Worm (Caenorhabditis elegans) whole organism, L4 larva: ENCODE results near the gene mrpl-32.
A peak's percentile ranks its signal among the peaks of the same experiment; 100 is the strongest.

Experiments
- F49E8.2 ChIP-seq: sonication (generic microtip); optimal IDR thresholded peaks from 2 replicates; lab custom pipeline; 2016; ENCODE audit warnings: missing compliant biosample characterization, mild to moderate bottlenecking, missing genetic modification characterization, borderline replicate concordance
- T20F7.1 ChIP-seq: fragments of 200-800 bp; sonication (Bioruptor generic); optimal IDR thresholded peaks from 2 replicates; lab custom pipeline; 2018; ENCODE audit warnings: mild to moderate bottlenecking, missing genetic modification characterization, missing compliant biosample characterization
- Y105C5A.15 ChIP-seq: fragments of 200-800 bp; sonication (Bioruptor generic); IDR thresholded peaks from 2 replicates; pipeline ENCODE4 v1.3.6; 2022; ENCODE audit warnings: missing genetic modification characterization, missing compliant biosample characterization
- ZK337.2 ChIP-seq: fragments of 200-800 bp; sonication (Bioruptor generic); IDR thresholded peaks from 2 replicates; pipeline ENCODE4 v1.3.6; 2022; ENCODE audit warnings: missing genetic modification reagents, missing genetic modification characterization, missing compliant biosample characterization
- ZK546.5 ChIP-seq, 2 experiments: sonication (generic microtip); optimal IDR thresholded peaks; 2 replicates each; lab custom pipeline; 2017; ENCODE audit warnings: missing biosample characterization in 2 of 2, missing genetic modification characterization in 2 of 2
- aha-1 ChIP-seq: fragments of 150-350 bp; peaks from one replicate; lab custom pipeline; 2014; ENCODE audit warnings: missing biosample characterization, missing genetic modification characterization
- arid-1 ChIP-seq: fragments of 200-800 bp; sonication (Bioruptor generic); conservative IDR thresholded peaks from 2 replicates; pipeline ENCODE4 v1.3.6; 2022; ENCODE audit warnings: missing genetic modification reagents, missing genetic modification characterization, missing compliant biosample characterization
- attf-4 ChIP-seq: sonication (generic microtip); optimal IDR thresholded peaks from 3 replicates; lab custom pipeline; 2017; ENCODE audit warnings: missing biosample characterization, missing genetic modification characterization
- ceh-20 ChIP-seq: fragments of 200-800 bp; sonication (Bioruptor generic); IDR thresholded peaks from 2 replicates; pipeline ENCODE4 v1.3.6; 2022; ENCODE audit warnings: missing genetic modification reagents, missing genetic modification characterization, missing compliant biosample characterization
- daf-12 ChIP-seq: fragments of 150-350 bp; optimal IDR thresholded peaks from 2 replicates; lab custom pipeline; 2014; ENCODE audit warnings: missing biosample characterization, missing genetic modification reagents, missing genetic modification characterization
- daf-16 ChIP-seq, 3 experiments: sonication (generic microtip); optimal IDR thresholded peaks; 2 replicates each; lab custom pipeline; 2016 to 2017; ENCODE audit warnings: missing genetic modification characterization in 3 of 3, missing genetic modification reagents in 3 of 3, mild to moderate bottlenecking in 2 of 3, missing compliant biosample characterization in 2 of 3, missing biosample characterization in 1 of 3, moderate library complexity in 1 of 3
- daf-19 ChIP-seq: fragments of 200-800 bp; sonication (Bioruptor generic); conservative IDR thresholded peaks from 2 replicates; pipeline ENCODE4 v1.3.6; 2022; ENCODE audit warnings: missing genetic modification characterization, missing compliant biosample characterization
- dmd-6 ChIP-seq: fragments of 200-800 bp; sonication (Bioruptor generic); IDR thresholded peaks from 2 replicates; pipeline ENCODE4 v1.3.6; 2022; ENCODE audit warnings: missing genetic modification reagents, missing genetic modification characterization, missing compliant biosample characterization
- dmd-8 ChIP-seq: fragments of 200-800 bp; sonication (Bioruptor generic); IDR thresholded peaks from 2 replicates; pipeline ENCODE4 v1.3.6; 2022; ENCODE audit warnings: missing genetic modification characterization, missing compliant biosample characterization
- duxl-1 ChIP-seq: sonication (generic microtip); optimal IDR thresholded peaks from 2 replicates; lab custom pipeline; 2016; ENCODE audit warnings: mild to moderate bottlenecking, missing genetic modification characterization, moderate library complexity, missing compliant biosample characterization; ENCODE audit not compliant: poor library complexity
- egl-27 ChIP-seq: sonication (generic microtip); optimal IDR thresholded peaks from 3 replicates; lab custom pipeline; 2017; ENCODE audit warnings: missing biosample characterization, missing genetic modification reagents, missing genetic modification characterization
- egl-43 ChIP-seq: fragments of 200-800 bp; sonication (Bioruptor generic); IDR thresholded peaks from 2 replicates; pipeline ENCODE4 v1.3.6; 2022; ENCODE audit warnings: missing genetic modification reagents, missing genetic modification characterization, missing compliant biosample characterization
- gei-8 ChIP-seq: fragments of 200-800 bp; sonication (Bioruptor generic); optimal IDR thresholded peaks from 2 replicates; lab custom pipeline; 2018; ENCODE audit warnings: mild to moderate bottlenecking, missing genetic modification characterization, missing compliant biosample characterization
- hif-1 ChIP-seq, 2 experiments: sonication (generic microtip); optimal IDR thresholded peaks; 2 replicates each; lab custom pipeline; 2016 to 2017; ENCODE audit warnings: missing compliant biosample characterization in 2 of 2, missing genetic modification characterization in 2 of 2, missing genetic modification reagents in 2 of 2, missing genotype in 2 of 2, mild to moderate bottlenecking in 1 of 2
- hlh-11 ChIP-seq: fragments of 200-800 bp; sonication (Bioruptor generic); optimal IDR thresholded peaks from 2 replicates; lab custom pipeline; 2018; ENCODE audit warnings: mild to moderate bottlenecking, missing genetic modification characterization, missing compliant biosample characterization
- hlh-30 ChIP-seq: sonication (generic microtip); optimal IDR thresholded peaks from 2 replicates; lab custom pipeline; 2017; ENCODE audit warnings: antibody characterized with exemption, mild to moderate bottlenecking, missing genetic modification characterization, missing compliant biosample characterization; ENCODE audit not compliant: insufficient read depth
- jun-1 ChIP-seq: fragments of 150-350 bp; optimal IDR thresholded peaks from 2 replicates; lab custom pipeline; 2014; ENCODE audit warnings: missing biosample characterization, missing genetic modification reagents, missing genetic modification characterization
- lin-1 ChIP-seq: fragments of 200-800 bp; sonication (Bioruptor generic); IDR thresholded peaks from 2 replicates; pipeline ENCODE4 v1.3.6; 2022; ENCODE audit warnings: missing genetic modification reagents, missing genetic modification characterization, missing compliant biosample characterization
- lin-38 ChIP-seq: fragments of 200-800 bp; sonication (Bioruptor generic); IDR thresholded peaks from 2 replicates; pipeline ENCODE4 v1.3.6; 2022; ENCODE audit warnings: missing genetic modification reagents, missing genetic modification characterization, missing compliant biosample characterization
- madf-9 ChIP-seq: fragments of 200-800 bp; sonication (Bioruptor generic); conservative IDR thresholded peaks from 2 replicates; pipeline ENCODE4 v1.3.6; 2022; ENCODE audit warnings: missing genetic modification reagents, missing genetic modification characterization, missing compliant biosample characterization
- mdl-1 ChIP-seq, 2 experiments: fragments of 150-350 bp in 1 of 2; sonication (generic microtip) in 1 of 2; optimal IDR thresholded peaks; 2 replicates each; lab custom pipeline; 2014 to 2017; ENCODE audit warnings: missing biosample characterization in 2 of 2, missing genetic modification characterization in 2 of 2
- mep-1 ChIP-seq: fragments of 150-350 bp; sonication (generic microtip); optimal IDR thresholded peaks from 3 replicates; lab custom pipeline; 2014; ENCODE audit warnings: missing biosample characterization, missing genetic modification characterization
- nhr-11 ChIP-seq: fragments of 150-350 bp; optimal IDR thresholded peaks from 2 replicates; lab custom pipeline; 2014; ENCODE audit warnings: missing biosample characterization, missing genetic modification characterization
- nhr-111 ChIP-seq: fragments of 200-800 bp; sonication (Bioruptor generic); optimal IDR thresholded peaks from 2 replicates; lab custom pipeline; 2018; ENCODE audit warnings: mild to moderate bottlenecking, missing genetic modification characterization, missing compliant biosample characterization
- nhr-237 ChIP-seq: sonication (generic microtip); optimal IDR thresholded peaks from 2 replicates; lab custom pipeline; 2017; ENCODE audit warnings: missing biosample characterization, missing genetic modification characterization
- nhr-41 ChIP-seq: fragments of 200-800 bp; sonication (Bioruptor generic); IDR thresholded peaks from 2 replicates; pipeline ENCODE4 v1.3.6; 2022; ENCODE audit warnings: missing genetic modification reagents, missing genetic modification characterization, missing compliant biosample characterization
- nhr-42 ChIP-seq: fragments of 200-800 bp; sonication (Bioruptor generic); IDR thresholded peaks from 2 replicates; pipeline ENCODE4 v1.3.6; 2022; ENCODE audit warnings: missing genetic modification characterization, missing compliant biosample characterization
- nhr-48 ChIP-seq: sonication (generic microtip); optimal IDR thresholded peaks from 2 replicates; lab custom pipeline; 2016; ENCODE audit warnings: mild to moderate bottlenecking, missing genetic modification characterization, missing compliant biosample characterization
- nhr-6 ChIP-seq: fragments of 150-350 bp; optimal IDR thresholded peaks from 2 replicates; lab custom pipeline; 2014; ENCODE audit warnings: missing biosample characterization, missing genetic modification characterization
- nhr-77 ChIP-seq: fragments of 150-350 bp; optimal IDR thresholded peaks from 2 replicates; lab custom pipeline; 2014; ENCODE audit warnings: missing biosample characterization, missing genetic modification characterization
- php-3 ChIP-seq: fragments of 200-800 bp; sonication (Bioruptor generic); IDR thresholded peaks from 2 replicates; pipeline ENCODE4 v1.3.6; 2022; ENCODE audit warnings: missing genetic modification reagents, missing genetic modification characterization, missing compliant biosample characterization
- rbr-2 ChIP-seq: sonication (generic microtip); optimal IDR thresholded peaks from 2 replicates; lab custom pipeline; 2016; ENCODE audit warnings: missing genotype, missing genetic modification characterization, missing compliant biosample characterization
- set-16 ChIP-seq: fragments of 200-800 bp; sonication (Bioruptor generic); IDR thresholded peaks from 2 replicates; pipeline ENCODE4 v1.3.6; 2022; ENCODE audit warnings: missing genetic modification reagents, missing genetic modification characterization, missing compliant biosample characterization
- skn-1 ChIP-seq: fragments of 150-350 bp; optimal IDR thresholded peaks from 2 replicates; lab custom pipeline; 2014; ENCODE audit warnings: missing biosample characterization, missing genetic modification characterization
- tra-1 ChIP-seq: fragments of 200-800 bp; sonication (Bioruptor generic); IDR thresholded peaks from 2 replicates; pipeline ENCODE4 v1.3.6; 2022; ENCODE audit warnings: missing genetic modification reagents, missing genetic modification characterization, missing compliant biosample characterization
- unc-62 ChIP-seq, 3 experiments: fragments of 150-350 bp in 1 of 3; sonication (generic microtip); optimal IDR thresholded peaks in 2 of 3; peaks in 1 of 3; 1 replicate in 1 of 3; 2 replicates in 2 of 3; lab custom pipeline; 2014 to 2017; ENCODE audit warnings: missing biosample characterization in 3 of 3, missing genetic modification characterization in 3 of 3, missing genetic modification reagents in 3 of 3, missing genotype in 1 of 3
- zfp-2 ChIP-seq: sonication (generic microtip); optimal IDR thresholded peaks from 2 replicates; lab custom pipeline; 2016; ENCODE audit warnings: mild to moderate bottlenecking, missing genetic modification characterization, missing compliant biosample characterization
- zfp-3 ChIP-seq: fragments of 200-800 bp; sonication (Bioruptor generic); conservative IDR thresholded peaks from 2 replicates; pipeline ENCODE4 v1.3.6; 2022; ENCODE audit warnings: missing genetic modification reagents, missing genetic modification characterization, missing compliant biosample characterization
- zip-11 ChIP-seq: fragments of 200-800 bp; sonication (Bioruptor generic); IDR thresholded peaks from 2 replicates; pipeline ENCODE4 v1.3.6; 2022; ENCODE audit warnings: missing genetic modification characterization, missing compliant biosample characterization
- zip-2 ChIP-seq: fragments of 150-350 bp; optimal IDR thresholded peaks from 2 replicates; lab custom pipeline; 2014; ENCODE audit warnings: missing biosample characterization, missing genetic modification characterization

The mrpl-32 gene

ce11 chrIII:8417192-8417967 is 32.2 kb upstream of the mrpl-32 start (continued):
- TF ChIP-seq rbr-2 (tag; lab: Kevin White, UChicago) = peak; percentile 97
- no peak for TF ChIP-seq skn-1
- TF ChIP-seq nhr-11 = peak; percentile 95
- TF ChIP-seq zip-11 (GFP tag; lab: Robert Waterston, UW) = no peak
- peak; percentile 61; the same call in 1 of the 2 replicates for TF ChIP-seq egl-43 (GFP tag; lab: Robert Waterston, UW)
- peak; percentile 20 for TF ChIP-seq zip-2 (tag; lab: Kevin White, UChicago)
- no peak for TF ChIP-seq egl-27
- TF ChIP-seq, all 104 proteins: peak for 61

- TF ChIP-seq ZK546.5 (tag; optimal IDR thresholded peaks at IDR 0.05; lab: Kevin White, UChicago) (no peak), php-3 (GFP tag; lab: Robert Waterston, UW) (no peak), madf-9 (GFP tag; lab: Robert Waterston, UW) (no peak), T20F7.1 (GFP tag; lab: Kevin White, UChicago) (no peak), rbr-2 (tag; lab: Kevin White, UChicago) (no peak), unc-62 (GFP tag; optimal IDR thresholded peaks at IDR 0.05 in 1 of 2; lab: Kevin White, UChicago) (no peak), unc-62 (tag; optimal IDR thresholded peaks at IDR 0.05; lab: Kevin White, UChicago) (no peak), lin-1 (GFP tag; lab: Robert Waterston, UW) (no peak), nhr-111 (GFP tag; lab: Kevin White, UChicago) (no peak), Y105C5A.15 (GFP tag; lab: Robert Waterston, UW) (no peak)
Measured at ce11 chrIII:8417968-8418267, 31.6 kb upstream of the mrpl-32 start, which contains the start of gene sor-1. Gene sor-1 (plus strand): TSS chrIII:8418168.

ce11 chrIII:8425076-8425475 is 24.5 kb upstream of the mrpl-32 start:
- TF ChIP-seq nhr-6 (tag; lab: Kevin White, UChicago) = peak; percentile 40
- no peak for TF ChIP-seq gei-8 (GFP tag; lab: Kevin White, UChicago)
- TF ChIP-seq dmd-6 (GFP tag; lab: Robert Waterston, UW) = peak; percentile 68
- peak; percentile 81 for TF ChIP-seq hlh-30 (tag; lab: Kevin White, UChicago)
- peak; percentile 89 for TF ChIP-seq hlh-11 (tag; lab: Kevin White, UChicago)
- 0 out of 2 replicates have a peak, but pooled peaks have one; percentile 37 for TF ChIP-seq nhr-41 (GFP tag; lab: Robert Waterston, UW)
- peak; percentile 74 for TF ChIP-seq duxl-1 (tag; lab: Kevin White, UChicago)
- no peak for TF ChIP-seq nhr-48 (tag; lab: Kevin White, UChicago)
- no peak for TF ChIP-seq zip-2 (tag; lab: Kevin White, UChicago)
- peak; percentile 77 for TF ChIP-seq mep-1 (tag; lab: Kevin White, UChicago)
- no peak for TF ChIP-seq daf-19 (GFP tag; lab: Robert Waterston, UW)
- no peak for TF ChIP-seq attf-4 (tag; lab: Kevin White, UChicago)
- peak; percentile 97 for TF ChIP-seq aha-1 (tag; lab: Kevin White, UChicago)
- TF ChIP-seq zfp-3 (GFP tag; lab: Robert Waterston, UW) = no peak
- no peak for TF ChIP-seq tra-1
- TF ChIP-seq hif-1 (tag; optimal IDR thresholded peaks at IDR 0.05; lab: Kevin White, UChicago) = peak in 1 of 2 experiments; percentile 64
- TF ChIP-seq ZK337.2 (GFP tag; lab: Robert Waterston, UW) = no peak
- peak; percentile 38; the same call in 1 of the 2 replicates for TF ChIP-seq lin-38 (GFP tag; lab: Robert Waterston, UW)
- no peak for TF ChIP-seq F49E8.2 (tag; lab: Kevin White, UChicago)
- TF ChIP-seq nhr-77 (tag; lab: Kevin White, UChicago) = peak; percentile 61
- 0 out of 2 replicates have a peak, but pooled peaks have one; percentile 12 for TF ChIP-seq nhr-42 (GFP tag; lab: Robert Waterston, UW)
- no peak for TF ChIP-seq dmd-8 (GFP tag; lab: Robert Waterston, UW)
- no peak for TF ChIP-seq daf-12
- TF ChIP-seq ceh-20 = 0 out of 2 replicates have a peak, but pooled peaks have one; percentile 9
- TF ChIP-seq jun-1 = peak; percentile 72
- peak in 1 of 2 experiments; percentile 66 for TF ChIP-seq daf-16 (GFP tag; optimal IDR thresholded peaks at IDR 0.05; lab: Kevin White, UChicago)
- peak; percentile 90 for TF ChIP-seq daf-16 (tag; optimal IDR thresholded peaks at IDR 0.05; lab: Kevin White, UChicago)
- no peak for TF ChIP-seq zfp-2
- TF ChIP-seq mdl-1 (tag; optimal IDR thresholded peaks at IDR 0.05; lab: Kevin White, UChicago) = peak in 1 of 2 experiments; percentile 61
- peak; percentile 77 for TF ChIP-seq rbr-2 (tag; lab: Kevin White, UChicago)
- peak; percentile 42; the same call in 1 of the 2 replicates for TF ChIP-seq set-16 (GFP tag; lab: Robert Waterston, UW)
- peak; percentile 38; the same call in 1 of the 2 replicates for TF ChIP-seq arid-1
- no peak for TF ChIP-seq nhr-237 (tag; lab: Kevin White, UChicago)
